Worm (Caenorhabditis elegans) whole organism, young adult: ENCODE measurements around the gene aat-4.

Experiments used
- F57C9.4 ChIP-seq: sonication (generic microtip); optimal IDR thresholded peaks from 2 replicates; lab custom pipeline; 2017; ENCODE audit warnings: mild to moderate bottlenecking, missing genetic modification characterization, missing compliant biosample characterization
- Y67H2A.10 ChIP-seq: fragments of 200-800 bp; sonication (Bioruptor generic); conservative IDR thresholded peaks from 2 replicates; pipeline ENCODE4 v1.3.6; 2022; ENCODE audit warnings: missing genetic modification reagents, missing genetic modification characterization, missing compliant biosample characterization
- ceh-91 ChIP-seq: fragments of 200-800 bp; sonication (Bioruptor generic); IDR thresholded peaks from 2 replicates; pipeline ENCODE4 v1.3.6; 2022; ENCODE audit warnings: missing genetic modification reagents, missing genetic modification characterization, missing compliant biosample characterization
- efl-1 ChIP-seq: fragments of 150-350 bp; optimal IDR thresholded peaks from 2 replicates; lab custom pipeline; 2014; ENCODE audit warnings: missing biosample characterization, missing genetic modification reagents, missing genetic modification characterization
- egl-18 ChIP-seq: fragments of 200-800 bp; sonication (Bioruptor generic); IDR thresholded peaks from 2 replicates; pipeline ENCODE4 v1.3.6; 2022; ENCODE audit warnings: missing genetic modification reagents, missing genetic modification characterization, missing compliant biosample characterization
- him-1 ChIP-seq: sonication (generic microtip); optimal IDR thresholded peaks from 2 replicates; lab custom pipeline; 2016; ENCODE audit warnings: missing genotype, missing genetic modification reagents, missing genetic modification characterization, missing compliant biosample characterization
- lin-54 ChIP-seq: fragments of 200-800 bp; sonication (Bioruptor generic); optimal IDR thresholded peaks from 2 replicates; lab custom pipeline; 2018; ENCODE audit warnings: mild to moderate bottlenecking, missing genetic modification characterization, missing compliant biosample characterization

DNA sequence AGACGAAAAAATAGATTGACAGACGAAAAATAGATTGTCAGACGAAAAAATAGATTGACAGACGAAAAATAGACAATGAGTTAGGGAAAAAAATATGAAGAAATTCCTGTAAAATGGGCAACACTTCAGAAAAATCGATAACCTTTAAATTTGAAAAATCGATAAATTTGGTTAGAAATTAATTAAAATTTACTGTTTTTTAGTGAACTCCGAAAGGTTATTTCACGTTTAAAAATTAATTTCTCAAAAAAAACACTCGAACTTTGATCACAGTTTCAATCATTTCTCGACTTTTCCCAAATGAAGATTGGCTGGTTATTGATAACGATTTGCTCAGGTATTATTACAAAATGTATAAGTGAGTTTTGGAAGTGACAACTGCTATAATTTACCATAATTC, 31.9 kb upstream of the aat-4 start, which contains the start of gene csp-2:
- TF ChIP-seq him-1 (tag; lab: Kevin White, UChicago), result no peak
- no peak for TF ChIP-seq lin-54 (GFP tag; lab: Kevin White, UChicago)
- no peak for TF ChIP-seq efl-1 (GFP tag; lab: Kevin White, UChicago)
- TF ChIP-seq Y67H2A.10 (GFP tag; lab: Robert Waterston, UW), result no peak
- TF ChIP-seq ceh-91 (GFP tag; lab: Robert Waterston, UW), result no peak
- TF ChIP-seq F57C9.4, result no peak
- no peak for TF ChIP-seq egl-18 (GFP tag; lab: Robert Waterston, UW)
